Fruit fly (Drosophila melanogaster): ENCODE measurements around the gene Agpat1.

- TF ChIP-seq EcR (GFP tag; optimal IDR thresholded peaks at IDR 0.05) (no peak), CG13204 (GFP tag; optimal IDR thresholded peaks at IDR 0.05) (no peak), CG8159 (tag; optimal IDR thresholded peaks at IDR 0.05) (no peak), CG34367 (tag; optimal IDR thresholded peaks at IDR 0.05) (no peak), CG17806 (tag; optimal IDR thresholded peaks at IDR 0.05) (no peak), fd96Ca (GFP tag; IDR thresholded peaks at IDR 0.05) (no peak), Snoo (tag; optimal IDR thresholded peaks at IDR 0.05) (no peak), CG9948 (tag; optimal IDR thresholded peaks at IDR 0.05) (no peak), CG8301 (tag; optimal IDR thresholded peaks at IDR 0.05) (no peak), CG32121 (GFP tag; IDR thresholded peaks at IDR 0.05) (0 out of 2 replicates have a peak, but pooled peaks have one; percentile 16), Pif1A (GFP tag; optimal IDR thresholded peaks at IDR 0.05) (no peak), gl (tag; optimal IDR thresholded peaks at IDR 0.05) (no peak)
Measured at dm6 chrX:12732486-12732885, 32.6 kb upstream of the Agpat1 start.
